Fruit fly (Drosophila melanogaster) Kc167 (cell line): Measurements from ENCODE around the gene CG1161.

Experiments used
- Myc ChIP-seq: fragments of >200 bp; optimal IDR thresholded peaks from 2 replicates; lab custom pipeline; 2017; ENCODE audit warnings: missing external identifiers
- Sin3A ChIP-seq: fragments of >200 bp; optimal IDR thresholded peaks from 2 replicates; lab custom pipeline; 2018; ENCODE audit warnings: missing external identifiers
- h ChIP-seq: fragments of >200 bp; optimal IDR thresholded peaks from 3 replicates; lab custom pipeline; 2018; ENCODE audit warnings: missing external identifiers
- psq ChIP-seq: fragments of >200 bp; optimal IDR thresholded peaks from 2 replicates; lab custom pipeline; 2017; ENCODE audit warnings: missing external identifiers

DNA sequence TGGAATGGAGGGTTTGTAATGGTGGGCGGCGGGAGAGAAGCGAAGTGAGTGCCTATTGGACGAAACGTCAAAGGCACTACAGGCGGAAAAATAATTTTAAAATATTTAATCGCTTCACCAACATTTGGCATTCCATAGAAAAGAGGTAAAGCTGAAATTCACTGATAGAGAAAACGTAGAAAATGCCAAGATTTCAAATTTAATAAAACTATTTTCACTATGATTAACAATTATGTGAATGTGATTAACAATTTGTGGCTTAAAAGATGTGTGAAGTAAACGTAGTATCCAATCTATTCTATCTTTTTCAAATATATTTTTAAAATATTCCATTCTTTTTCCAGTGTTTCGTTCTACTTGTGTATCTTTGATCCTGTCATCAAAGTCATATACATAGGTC is 34.5 kb downstream of the CG1161 start:
- no peak for TF ChIP-seq psq (lab: Kevin White, UChicago)
- no peak for TF ChIP-seq Sin3A
- TF ChIP-seq Myc (lab: Kevin White, UChicago): no peak
- TF ChIP-seq h (lab: Kevin White, UChicago): no peak
